Worm (Caenorhabditis elegans): Measurements from ENCODE around the gene aat-7.

ce11 chrII:1401474-1401873 lies 14.8 kb downstream of the aat-7 start, which contains the start of gene Y51H7C.8:
- TF ChIP-seq ceh-24 (tag; optimal IDR thresholded peaks at IDR 0.05) (no peak), ttx-3 (tag; optimal IDR thresholded peaks at IDR 0.05) (no peak), sox-4 (tag; optimal IDR thresholded peaks at IDR 0.05) (no peak), pha-4 (tag; optimal IDR thresholded peaks at IDR 0.05) (no peak), T23F11.4 (GFP tag; optimal IDR thresholded peaks at IDR 0.05) (no peak), unc-55 (GFP tag; optimal IDR thresholded peaks at IDR 0.05) (no peak), hlh-30 (tag; optimal IDR thresholded peaks at IDR 0.05; ENCODE audit: insufficient read depth) (no peak), hlh-6 (tag; optimal IDR thresholded peaks at IDR 0.05) (no peak), unc-3 (GFP tag; conservative IDR thresholded peaks at IDR 0.05) (no peak), unc-3 (tag; optimal IDR thresholded peaks at IDR 0.05) (no peak), odd-2 (tag; optimal IDR thresholded peaks at IDR 0.05) (no peak), nhr-11 (tag; optimal IDR thresholded peaks at IDR 0.05) (no peak), tbx-2 (tag; optimal IDR thresholded peaks at IDR 0.05) (no peak), ets-4 (tag; optimal IDR thresholded peaks at IDR 0.05) (no peak)
